Worm (Caenorhabditis elegans) whole organism, L4/young adult: ENCODE measurements around the gene ivph-3.

ENCODE experiments used
- W03F9.2 ChIP-seq: fragments of 150-350 bp; optimal IDR thresholded peaks from 2 replicates; lab custom pipeline; 2014; ENCODE audit warnings: missing biosample characterization, missing genetic modification characterization
- dao-5 ChIP-seq: sonication (generic microtip); optimal IDR thresholded peaks from 2 replicates; lab custom pipeline; 2016; ENCODE audit warnings: missing genotype, missing genetic modification characterization, moderate library complexity, missing compliant biosample characterization

ce11 chrIV:3101208-3101607 lies 47.7 kb downstream of the ivph-3 start:
- TF ChIP-seq W03F9.2 (no peak), dao-5 (tag; lab: Kevin White, UChicago) (no peak)
